Worm (Caenorhabditis elegans): Measurements from ENCODE around the gene Y54G2A.49.

Y54G2A.49 gene

DNA sequence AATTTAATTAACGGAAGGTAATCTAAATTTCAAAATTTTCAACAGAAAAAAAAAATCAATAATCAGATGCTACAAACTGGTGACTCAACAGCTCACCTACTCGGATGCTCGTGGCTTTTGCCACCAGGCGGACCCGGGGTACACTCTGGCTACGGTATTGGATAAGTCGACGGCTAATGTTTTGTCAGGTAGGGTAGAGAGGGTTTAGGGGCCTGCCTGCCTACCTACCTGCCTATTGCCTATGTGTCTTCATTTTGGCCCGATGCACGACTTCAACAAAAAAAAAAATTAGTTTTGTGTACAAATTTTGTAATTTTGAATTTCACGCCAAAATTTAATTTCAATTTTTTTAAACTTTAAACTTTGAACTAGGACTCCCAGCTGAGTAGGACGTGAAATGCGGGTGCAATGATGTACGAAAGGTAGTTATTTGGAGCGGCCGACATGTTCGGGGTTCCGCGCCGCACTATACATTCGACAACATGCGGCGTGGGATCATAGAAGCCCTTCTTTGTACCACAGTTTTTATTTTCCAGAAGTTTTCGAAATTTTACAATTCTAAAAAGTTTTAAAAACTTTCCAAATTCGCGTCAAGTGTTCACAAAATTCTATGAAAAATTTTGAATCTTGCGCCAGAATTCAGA is 27.5 kb downstream of the Y54G2A.49 start:
- peak; percentile 20 for TF ChIP-seq ceh-28 (tag; optimal IDR thresholded peaks at IDR 0.05)
- no peak for TF ChIP-seq Y105C5A.15 (GFP tag; IDR thresholded peaks at IDR 0.05)
- TF ChIP-seq sdz-12 (GFP tag; optimal IDR thresholded peaks at IDR 0.05): peak; percentile 56
- TF ChIP-seq lim-7 (GFP tag; IDR thresholded peaks at IDR 0.05): no peak
- TF ChIP-seq snpc-4 (tag; optimal IDR thresholded peaks at IDR 0.05): peak; percentile 72

DNA sequence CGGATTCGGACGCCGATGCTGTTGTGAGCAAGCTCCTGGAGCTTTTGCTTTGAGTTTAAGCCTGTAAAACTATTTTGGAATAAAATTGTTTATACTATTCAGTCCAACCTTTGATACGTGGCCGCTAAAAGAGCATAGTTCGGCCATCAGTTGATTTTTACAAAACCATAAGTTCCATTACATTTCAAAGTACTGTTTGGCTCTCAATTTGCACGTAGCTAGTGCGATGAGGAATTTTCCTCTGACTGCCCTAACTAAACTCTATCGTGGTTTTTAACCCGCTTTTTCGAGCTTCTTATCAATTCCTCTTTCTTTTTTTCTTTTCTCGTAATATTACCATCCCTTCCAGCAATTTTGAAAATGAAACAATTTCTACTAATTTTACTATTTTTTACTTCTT is 29.6 kb downstream of the Y54G2A.49 start, which contains the start of gene clec-80:
TSS of gene clec-80 (plus strand) at position 301 of the 400 bp plus-strand sequence.
- peak; percentile 43 for TF ChIP-seq pqm-1 (tag; optimal IDR thresholded peaks at IDR 0.05)
- TF ChIP-seq nhr-48 (tag; optimal IDR thresholded peaks at IDR 0.05): no peak
- TF ChIP-seq rbr-2 (tag; optimal IDR thresholded peaks at IDR 0.05): no peak
- no peak for TF ChIP-seq zfp-2 (tag; optimal IDR thresholded peaks at IDR 0.05)

DNA sequence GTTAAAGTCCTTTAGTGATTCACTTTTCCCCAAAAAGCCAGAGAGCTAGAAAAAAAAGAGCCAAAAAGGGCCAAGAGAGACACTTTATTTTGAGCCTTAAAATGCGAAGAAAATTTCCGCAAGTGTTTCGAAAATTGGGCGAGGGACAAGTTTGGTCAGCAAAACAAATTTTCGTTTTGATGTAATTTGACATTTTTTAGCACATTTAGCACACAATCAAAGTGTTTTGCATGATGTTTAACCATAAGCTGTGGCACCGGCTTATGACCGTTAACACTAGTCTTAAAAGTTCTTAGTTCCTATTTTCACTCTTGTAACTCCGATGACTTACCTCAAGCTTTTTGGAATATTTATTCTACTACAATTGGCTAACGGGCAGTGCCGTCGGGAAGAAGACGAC is 32.7 kb downstream of the Y54G2A.49 start, which contains the start of gene Y54G2A.37:
TSS of gene Y54G2A.37 (plus strand) at position 301 of the 400 bp plus-strand sequence.
- no peak for TF ChIP-seq nhr-10 (tag; optimal IDR thresholded peaks at IDR 0.05)
- TF ChIP-seq lin-29 (GFP tag; IDR thresholded peaks at IDR 0.05): no peak
- no peak for TF ChIP-seq madf-5 (GFP tag; IDR thresholded peaks at IDR 0.05)
- TF ChIP-seq hlh-11 (tag; optimal IDR thresholded peaks at IDR 0.05): no peak
- TF ChIP-seq ceh-44 (GFP tag; IDR thresholded peaks at IDR 0.05): no peak
- TF ChIP-seq ama-1 (optimal IDR thresholded peaks at IDR 0.05): no peak
- no peak for TF ChIP-seq aly-2 (tag; optimal IDR thresholded peaks at IDR 0.05)
- TF ChIP-seq spr-3 (GFP tag; optimal IDR thresholded peaks at IDR 0.05): no peak
- TF ChIP-seq unc-62 (GFP tag; optimal IDR thresholded peaks at IDR 0.05 in 1 of 2): no peak
- no peak for TF ChIP-seq unc-62 (tag; optimal IDR thresholded peaks at IDR 0.05)
- TF ChIP-seq fkh-10 (GFP tag; optimal IDR thresholded peaks at IDR 0.05): no peak
- no peak for TF ChIP-seq dmd-9 (GFP tag; IDR thresholded peaks at IDR 0.05)
- TF ChIP-seq ztf-7 (tag; optimal IDR thresholded peaks at IDR 0.05): no peak
- TF ChIP-seq cey-2 (tag; optimal IDR thresholded peaks at IDR 0.05; ENCODE audit: borderline replicate concordance, insufficient read depth): no peak
- no peak for TF ChIP-seq Y75B8A.6 (GFP tag; IDR thresholded peaks at IDR 0.05)
- TF ChIP-seq saeg-2 (GFP tag; IDR thresholded peaks at IDR 0.05): no peak

DNA sequence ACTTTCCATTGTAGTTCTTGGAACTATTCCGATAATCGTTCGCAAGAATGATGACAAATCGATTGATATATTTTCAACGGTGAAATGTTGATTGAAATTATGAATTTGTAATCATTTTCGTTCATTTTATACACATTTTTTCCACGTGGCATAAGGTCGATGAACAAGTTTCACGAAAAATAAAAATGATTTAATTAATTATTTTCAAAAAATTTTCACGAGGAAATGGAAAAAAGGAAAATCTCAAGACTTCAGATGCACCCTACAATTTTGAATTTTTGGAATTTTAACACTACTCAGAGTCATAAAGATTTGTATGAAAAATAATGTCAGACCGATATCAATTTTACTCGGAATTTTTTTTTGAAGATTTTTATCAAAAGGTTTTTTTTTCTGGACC is 33.4 kb downstream of the Y54G2A.49 start, which contains the start of gene Y54G2A.13:
TSS of gene Y54G2A.13 (minus strand) at position 101 of the 400 bp plus-strand sequence.
- TF ChIP-seq lim-7 (GFP tag; IDR thresholded peaks at IDR 0.05): no peak

DNA sequence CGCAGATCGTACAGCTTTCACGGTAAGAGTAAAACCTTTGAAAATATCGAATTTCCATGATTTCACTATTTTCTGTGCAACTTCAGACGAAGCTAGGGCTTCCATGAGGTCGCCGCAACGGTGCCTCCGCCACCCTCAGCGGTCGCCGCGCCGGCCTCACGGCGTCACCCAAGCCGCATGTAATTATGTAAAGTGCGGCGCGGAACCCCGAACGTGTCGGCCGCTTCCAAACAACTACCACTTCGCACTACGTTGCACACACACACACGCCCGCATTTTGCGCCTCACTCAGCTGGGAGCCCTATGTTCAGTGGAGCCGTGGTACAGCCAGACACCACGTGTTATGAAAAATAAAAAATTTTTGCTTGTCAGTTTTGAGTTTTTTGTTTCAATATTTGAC is 36.0 kb downstream of the Y54G2A.49 start:
- TF ChIP-seq nhr-25 (tag; optimal IDR thresholded peaks at IDR 0.05; ENCODE audit: borderline replicate concordance, insufficient read depth) (no peak), aha-1 (tag) (peak; percentile 24), madf-9 (GFP tag; conservative IDR thresholded peaks at IDR 0.05) (0 out of 2 replicates have a peak, but pooled peaks have one; percentile 23), set-16 (GFP tag; IDR thresholded peaks at IDR 0.05) (peak; percentile 82), nhr-10 (tag; optimal IDR thresholded peaks at IDR 0.05) (no peak), dmd-6 (GFP tag; IDR thresholded peaks at IDR 0.05) (no peak)

DNA sequence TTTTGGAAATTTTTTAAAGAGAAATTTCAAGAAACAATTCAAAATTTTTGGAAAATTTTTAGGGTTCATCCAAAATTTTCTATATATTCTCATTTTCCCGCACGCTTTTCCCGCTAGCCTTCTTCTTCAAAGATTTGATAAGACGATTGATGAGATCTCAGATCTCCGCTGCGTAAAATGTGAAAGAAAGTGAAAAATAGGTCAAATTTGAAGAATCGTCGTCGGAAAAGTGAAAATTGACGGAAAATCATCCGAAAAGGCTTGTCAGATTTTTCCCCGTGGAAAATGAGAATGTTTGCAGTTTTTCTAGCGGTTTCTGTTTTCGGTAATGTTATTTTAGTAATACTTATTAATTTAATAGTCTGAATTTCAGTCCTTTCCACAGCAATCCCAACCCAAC is 43.9 kb downstream of the Y54G2A.49 start, which contains the start of gene Y54G2A.76:
TSS of gene Y54G2A.76 (plus strand) at position 203 of the 400 bp plus-strand sequence.
- TF ChIP-seq nhr-77 (tag; optimal IDR thresholded peaks at IDR 0.05) (no peak), ZK337.2 (GFP tag; IDR thresholded peaks at IDR 0.05) (no peak), jun-1 (tag; optimal IDR thresholded peaks at IDR 0.05) (no peak), ztf-7 (tag; optimal IDR thresholded peaks at IDR 0.05) (no peak), R02D3.7 (tag; optimal IDR thresholded peaks at IDR 0.05) (no peak), pha-4 (GFP tag; IDR thresholded peaks at IDR 0.05) (no peak), pha-4 (tag; optimal IDR thresholded peaks at IDR 0.05) (no peak)

Measured in whole organism, L4 larva.